Worm (Caenorhabditis elegans) whole organism, L2 larva: Measurements from ENCODE around the gene zim-2.

Source experiments
- F13H6.1 ChIP-seq: sonication (generic microtip); optimal IDR thresholded peaks from 2 replicates; lab custom pipeline; 2016; ENCODE audit warnings: missing genetic modification characterization, missing compliant biosample characterization
- ceh-82 ChIP-seq: fragments of 150-350 bp; optimal IDR thresholded peaks from 2 replicates; lab custom pipeline; 2014; ENCODE audit warnings: missing biosample characterization, missing genetic modification characterization
- dmd-4 ChIP-seq: sonication (generic microtip); optimal IDR thresholded peaks from 2 replicates; lab custom pipeline; 2017; ENCODE audit warnings: missing biosample characterization, missing genetic modification characterization
- egl-27 ChIP-seq: sonication (generic microtip); optimal IDR thresholded peaks from 3 replicates; lab custom pipeline; 2017; ENCODE audit warnings: missing biosample characterization, missing genetic modification reagents, missing genetic modification characterization
- elt-3 ChIP-seq: sonication (generic microtip); optimal IDR thresholded peaks from 2 replicates; lab custom pipeline; 2017; ENCODE audit warnings: missing biosample characterization, missing genetic modification characterization
- lin-39 ChIP-seq: fragments of 150-350 bp; optimal IDR thresholded peaks from 2 replicates; lab custom pipeline; 2014; ENCODE audit warnings: missing biosample characterization, missing genetic modification reagents, missing genetic modification characterization
- nhr-10 ChIP-seq: sonication (generic microtip); optimal IDR thresholded peaks from 2 replicates; lab custom pipeline; 2017; ENCODE audit warnings: missing biosample characterization, missing genetic modification characterization
- nhr-237 ChIP-seq: fragments of 150-350 bp; optimal IDR thresholded peaks from 2 replicates; lab custom pipeline; 2014; ENCODE audit warnings: missing biosample characterization, missing genetic modification characterization
- nhr-77 ChIP-seq: fragments of 150-350 bp; optimal IDR thresholded peaks from 2 replicates; lab custom pipeline; 2014; ENCODE audit warnings: missing biosample characterization, missing genetic modification characterization
- peb-1 ChIP-seq: fragments of 150-350 bp; optimal IDR thresholded peaks from 2 replicates; lab custom pipeline; 2014; ENCODE audit warnings: missing biosample characterization, missing genetic modification characterization
- snpc-4 ChIP-seq: fragments of 150-350 bp; optimal IDR thresholded peaks from 2 replicates; lab custom pipeline; 2014; ENCODE audit warnings: missing biosample characterization, missing genetic modification characterization
- unc-39 ChIP-seq: fragments of 150-350 bp; optimal IDR thresholded peaks from 2 replicates; lab custom pipeline; 2014; ENCODE audit warnings: missing biosample characterization, missing genetic modification characterization
- unc-62 ChIP-seq: fragments of 150-350 bp; optimal IDR thresholded peaks from 2 replicates; lab custom pipeline; 2014; ENCODE audit warnings: missing biosample characterization, missing genetic modification reagents, missing genetic modification characterization
- ztf-11 ChIP-seq: sonication (generic microtip); optimal IDR thresholded peaks from 2 replicates; lab custom pipeline; 2017; ENCODE audit warnings: missing biosample characterization, missing genetic modification characterization

DNA sequence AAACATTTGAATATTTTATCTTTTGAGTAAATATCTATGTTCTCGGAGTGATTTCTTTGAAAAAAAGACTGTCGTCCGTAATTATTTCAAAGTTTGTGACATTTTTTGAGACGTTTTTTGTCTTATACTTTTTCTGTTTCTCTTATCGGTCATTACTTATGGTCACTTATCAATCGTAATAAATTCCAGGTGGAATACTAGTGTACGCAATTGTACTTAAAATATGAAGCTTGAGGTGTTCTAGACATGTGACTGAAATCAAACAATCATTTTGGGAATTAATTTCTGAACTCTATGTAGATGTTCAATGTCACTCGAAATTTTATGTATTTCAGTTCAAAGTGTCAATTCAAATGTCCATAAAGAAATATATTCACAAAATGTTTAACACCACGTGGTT lies 12.8 kb upstream of the zim-2 start:
- no peak for TF ChIP-seq nhr-77
- TF ChIP-seq nhr-10 (tag; lab: Kevin White, UChicago), result no peak
- TF ChIP-seq dmd-4, result no peak
- no peak for TF ChIP-seq F13H6.1 (tag; lab: Kevin White, UChicago)
- no peak for TF ChIP-seq unc-62 (GFP tag; lab: Kevin White, UChicago)
- TF ChIP-seq unc-39 (tag; lab: Kevin White, UChicago), result no peak
- TF ChIP-seq nhr-237, result no peak
- no peak for TF ChIP-seq snpc-4 (tag; lab: Kevin White, UChicago)
- no peak for TF ChIP-seq ceh-82 (tag; lab: Kevin White, UChicago)
- no peak for TF ChIP-seq peb-1
- TF ChIP-seq ztf-11 (tag; lab: Kevin White, UChicago), result no peak
- no peak for TF ChIP-seq lin-39 (tag; lab: Kevin White, UChicago)
- TF ChIP-seq elt-3 (tag; lab: Kevin White, UChicago), result no peak
- no peak for TF ChIP-seq egl-27 (tag; lab: Kevin White, UChicago)
